Worm (Caenorhabditis elegans) whole organism, mixed stage, embryonic: Measurements from ENCODE around the gene Y39B6A.33.

Experiments
- blmp-1 ChIP-seq: fragments of 150-350 bp; optimal IDR thresholded peaks from 2 replicates; lab custom pipeline; 2014; ENCODE audit warnings: missing biosample characterization, missing genetic modification characterization
- mls-2 ChIP-seq: sonication (generic microtip); optimal IDR thresholded peaks from 2 replicates; lab custom pipeline; 2016; ENCODE audit warnings: mild to moderate bottlenecking, missing genetic modification characterization, moderate library complexity, missing compliant biosample characterization
- ztf-11 ChIP-seq: fragments of 150-350 bp; optimal IDR thresholded peaks from 2 replicates; lab custom pipeline; 2014; ENCODE audit warnings: missing biosample characterization, missing genetic modification characterization

DNA sequence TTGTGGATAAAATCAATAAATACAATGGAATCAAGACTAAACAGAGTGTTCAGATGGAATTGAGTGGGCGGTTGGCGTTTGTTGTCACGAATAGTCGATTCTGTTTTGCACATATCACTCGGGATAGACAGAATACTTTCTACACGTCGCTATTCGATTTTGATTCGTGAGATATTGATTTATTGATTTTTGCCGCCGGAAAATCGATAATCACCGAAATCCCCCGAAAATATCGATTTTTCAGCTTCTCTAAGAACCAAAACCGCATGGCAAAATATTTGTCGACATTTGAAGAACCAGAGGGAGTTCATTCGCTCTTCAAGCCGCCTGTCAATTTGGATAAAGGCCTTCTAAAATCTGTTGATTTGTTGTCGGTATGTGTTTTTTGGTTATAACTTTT lies 8.6 kb downstream of the Y39B6A.33 start:
- TF ChIP-seq blmp-1 (tag; lab: Kevin White, UChicago) (no peak), ztf-11 (no peak), mls-2 (no peak)
